Fruit fly (Drosophila melanogaster) whole organism, adult: Measurements from ENCODE around the gene CAH6.

ENCODE experiments used
- CG7101 ChIP-seq: fragments of 200-800 bp; sonication (Bioruptor generic); optimal IDR thresholded peaks from 2 replicates; lab custom pipeline; 2018; ENCODE audit warnings: missing biosample characterization, mild to moderate bottlenecking, missing genetic modification characterization, moderate library complexity
- Crg-1 ChIP-seq: fragments of 200-800 bp; sonication (Bioruptor generic); optimal IDR thresholded peaks from 2 replicates; lab custom pipeline; 2016; ENCODE audit warnings: missing biosample characterization, missing genetic modification characterization
- Mnt ChIP-seq: fragments of 200-800 bp; sonication (Bioruptor generic); optimal IDR thresholded peaks from 2 replicates; lab custom pipeline; 2016; ENCODE audit warnings: missing biosample characterization, mild to moderate bottlenecking, missing genetic modification characterization
- ovo ChIP-seq: fragments of 200-800 bp; sonication (Bioruptor generic); optimal IDR thresholded peaks from 2 replicates; lab custom pipeline; 2016; ENCODE audit warnings: missing biosample characterization, missing genetic modification characterization

dm6 chr3R:31290195-31290594 is 32.8 kb downstream of the CAH6 start:
- no peak for TF ChIP-seq Crg-1 (GFP tag; lab: Kevin White, UChicago)
- no peak for TF ChIP-seq ovo (GFP tag; lab: Kevin White, UChicago)
- TF ChIP-seq CG7101 (tag; lab: Kevin White, UChicago), result no peak
- no peak for TF ChIP-seq Mnt (GFP tag; lab: Kevin White, UChicago)
